Fruit fly (Drosophila melanogaster) whole organism, embryonic: Measurements from ENCODE around the gene Ufd1.

ENCODE experiments used
- C15 ChIP-seq: fragments of 200-800 bp; sonication (Bioruptor generic); IDR thresholded peaks from 3 replicates; pipeline ENCODE4 v1.3.6; 2022; ENCODE audit warnings: missing biosample characterization, missing genetic modification characterization
- CG8089 ChIP-seq: fragments of 200-800 bp; sonication (Bioruptor generic); optimal IDR thresholded peaks from 3 replicates; lab custom pipeline; 2016; ENCODE audit warnings: missing biosample characterization, missing genetic modification characterization

- TF ChIP-seq CG8089 (GFP tag; lab: Kevin White, UChicago) = no peak
- TF ChIP-seq C15 (GFP tag; lab: Robert Waterston, UW) = no peak
Observed at dm6 chr3L:11092610-11092961, 30.4 kb downstream of the Ufd1 start.
